Fruit fly (Drosophila melanogaster): ENCODE results near the gene CG43220.

DNA sequence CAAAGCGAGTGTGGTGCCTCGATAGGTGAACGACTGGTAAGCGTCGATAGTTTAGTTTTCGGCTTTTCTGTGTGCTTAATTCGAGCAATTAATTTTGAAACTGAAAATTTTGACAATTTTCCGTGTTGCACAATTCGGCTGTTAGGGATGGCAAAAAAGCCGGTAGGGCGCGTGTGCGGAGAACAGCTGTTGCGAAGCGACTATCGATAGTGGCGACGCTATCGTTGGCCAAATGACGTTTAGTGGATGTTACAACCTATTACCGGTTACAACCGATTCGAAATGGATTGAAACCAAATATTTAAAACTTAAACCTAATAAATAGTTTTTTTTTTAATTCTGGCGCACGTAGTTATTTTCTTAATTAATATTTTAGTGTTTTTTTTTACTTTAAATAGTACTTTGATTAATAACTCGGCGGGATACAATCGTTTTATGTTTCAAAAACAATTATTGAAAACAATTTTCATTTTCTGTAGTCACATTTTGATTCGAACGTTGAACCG, 14.6 kb downstream of the CG43220 start, which contains the start of the genes mEFTs and Dhc36C:
- TF ChIP-seq spab (GFP tag; optimal IDR thresholded peaks at IDR 0.05) (no peak), CG15336 (GFP tag; IDR thresholded peaks at IDR 0.05) (no peak), OdsH (GFP tag; optimal IDR thresholded peaks at IDR 0.05) (no peak), lz (GFP tag; optimal IDR thresholded peaks at IDR 0.05) (no peak), fd85E (GFP tag; optimal IDR thresholded peaks at IDR 0.05) (no peak)

Data from whole organism, prepupa.